Fruit fly (Drosophila melanogaster): ENCODE results near the gene CG12576.

The CG12576 gene

DNA sequence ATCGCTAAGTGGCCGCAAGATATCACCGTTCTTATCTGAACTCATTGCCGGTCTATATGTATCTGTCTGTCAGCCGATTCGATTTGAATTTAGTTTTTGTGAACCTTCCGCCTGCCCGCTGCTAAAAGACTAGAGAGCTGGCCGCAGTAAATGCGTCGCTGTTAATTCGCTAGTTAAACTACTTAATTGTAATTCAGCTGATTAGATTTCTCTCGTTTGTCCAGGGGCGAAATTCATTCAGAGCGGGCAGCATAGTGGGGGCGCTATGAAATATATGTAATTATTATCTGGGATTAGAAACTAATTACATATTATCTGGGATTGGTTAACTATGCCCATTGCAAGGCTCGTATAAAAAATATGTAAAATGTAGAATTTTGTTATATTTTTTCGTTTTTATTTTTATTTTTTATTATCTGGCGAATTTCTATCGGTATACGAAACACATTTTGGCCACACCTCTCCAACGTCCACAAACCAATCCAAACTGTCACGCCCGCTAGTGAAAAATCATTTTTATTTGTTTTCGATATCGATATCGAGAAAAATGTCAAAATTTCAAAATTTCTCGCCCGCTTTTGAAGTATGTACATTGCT lies 32.9 kb downstream of the CG12576 start, which contains the start of the genes CG14615 and tilB (continued):
- TF ChIP-seq CG17385 (GFP tag; optimal IDR thresholded peaks at IDR 0.05) (no peak), Dek (tag; optimal IDR thresholded peaks at IDR 0.05) (no peak), gsb-n (tag; optimal IDR thresholded peaks at IDR 0.05) (no peak), nerfin-1 (tag; optimal IDR thresholded peaks at IDR 0.05) (no peak), CG7556 (GFP tag; optimal IDR thresholded peaks at IDR 0.05) (no peak), grau (tag; optimal IDR thresholded peaks at IDR 0.05) (peak; percentile 47), CG33557 (GFP tag; optimal IDR thresholded peaks at IDR 0.05) (no peak), jumu (GFP tag; optimal IDR thresholded peaks at IDR 0.05) (no peak), ftz-f1 (GFP tag; optimal IDR thresholded peaks at IDR 0.05) (no peak), CoRest (tag; optimal IDR thresholded peaks at IDR 0.05) (peak; percentile 3), run (tag; optimal IDR thresholded peaks at IDR 0.05) (no peak), Optix (GFP tag; IDR thresholded peaks at IDR 0.05) (no peak), Hand (GFP tag; optimal IDR thresholded peaks at IDR 0.05) (no peak), Antp (GFP tag; optimal IDR thresholded peaks at IDR 0.05) (no peak), abd-A (tag; optimal IDR thresholded peaks at IDR 0.05) (no peak), CG10431 (GFP tag; optimal IDR thresholded peaks at IDR 0.05) (no peak), fd64A (GFP tag; optimal IDR thresholded peaks at IDR 0.05) (no peak), CG8281 (tag; optimal IDR thresholded peaks at IDR 0.05) (no peak), CG6175 (GFP tag; IDR thresholded peaks at IDR 0.05) (no peak), CG8359 (GFP tag; optimal IDR thresholded peaks at IDR 0.05; ENCODE audit: borderline replicate concordance) (no peak), Fer3 (tag; optimal IDR thresholded peaks at IDR 0.05) (peak; percentile 55), D19B (GFP tag; optimal IDR thresholded peaks at IDR 0.05) (no peak), sima (GFP tag; optimal IDR thresholded peaks at IDR 0.05) (no peak), CG15696 (tag; optimal IDR thresholded peaks at IDR 0.05) (no peak), Mes4 (GFP tag; optimal IDR thresholded peaks at IDR 0.05) (no peak), B-H1 (GFP tag; IDR thresholded peaks at IDR 0.05) (no peak), CG17829 (tag; optimal IDR thresholded peaks at IDR 0.05) (no peak), CG10366 (GFP tag; IDR thresholded peaks at IDR 0.05) (no peak), D19A (tag; optimal IDR thresholded peaks at IDR 0.05) (no peak), CG12104 (GFP tag; optimal IDR thresholded peaks at IDR 0.05) (peak; percentile 4), Scr (GFP tag; IDR thresholded peaks at IDR 0.05; ENCODE audit: partially characterized antibody) (no peak), Hr3 (GFP tag; optimal IDR thresholded peaks at IDR 0.05) (no peak), CG10462 (GFP tag; optimal IDR thresholded peaks at IDR 0.05) (no peak), Fer2 (tag; optimal IDR thresholded peaks at IDR 0.05) (peak; percentile 16), CG1792 (GFP tag; optimal IDR thresholded peaks at IDR 0.05) (no peak), CG13624 (GFP tag; optimal IDR thresholded peaks at IDR 0.05) (peak; percentile 32), al (GFP tag; IDR thresholded peaks at IDR 0.05) (no peak), CG17802 (tag; optimal IDR thresholded peaks at IDR 0.05) (no peak), grn (GFP tag; optimal IDR thresholded peaks at IDR 0.05) (peak; percentile 61), z (GFP tag; IDR thresholded peaks at IDR 0.05) (no peak), MBD-R2 (GFP tag; IDR thresholded peaks at IDR 0.05) (peak; percentile 29; the same call in 1 of the 2 replicates), CG34376 (GFP tag; optimal IDR thresholded peaks at IDR 0.05) (peak; percentile 62), sens (GFP tag) (peak; percentile 75), esg (GFP tag; conservative IDR thresholded peaks at IDR 0.05) (no peak), CG4854 (GFP tag; optimal IDR thresholded peaks at IDR 0.05) (no peak), CG15601 (tag; optimal IDR thresholded peaks at IDR 0.05) (no peak), trh (GFP tag; optimal IDR thresholded peaks at IDR 0.05) (no peak), Oli (tag; optimal IDR thresholded peaks at IDR 0.05) (no peak), Ets97D (GFP tag; optimal IDR thresholded peaks at IDR 0.05) (no peak), Ets65A (GFP tag) (peak; percentile 64), CG13424 (tag; optimal IDR thresholded peaks at IDR 0.05) (peak; percentile 20)

All from whole organism, embryonic.